Worm (Caenorhabditis elegans): Measurements from ENCODE around the gene set-23.

ce11 chrIV:1595802-1596201 lies 5.7 kb upstream of the set-23 start, which contains the start of gene npp-8:
- TF ChIP-seq mel-28 (tag; optimal IDR thresholded peaks at IDR 0.05; ENCODE audit: borderline replicate concordance): peak; percentile 25
- TF ChIP-seq F22D6.2 (tag; optimal IDR thresholded peaks at IDR 0.05): peak; percentile 31
- TF ChIP-seq unc-62 (GFP tag; optimal IDR thresholded peaks at IDR 0.05): no peak

Data from whole organism, young adult.